Fruit fly (Drosophila melanogaster): ENCODE data around the gene CG10428.

CG10428 gene

DNA sequence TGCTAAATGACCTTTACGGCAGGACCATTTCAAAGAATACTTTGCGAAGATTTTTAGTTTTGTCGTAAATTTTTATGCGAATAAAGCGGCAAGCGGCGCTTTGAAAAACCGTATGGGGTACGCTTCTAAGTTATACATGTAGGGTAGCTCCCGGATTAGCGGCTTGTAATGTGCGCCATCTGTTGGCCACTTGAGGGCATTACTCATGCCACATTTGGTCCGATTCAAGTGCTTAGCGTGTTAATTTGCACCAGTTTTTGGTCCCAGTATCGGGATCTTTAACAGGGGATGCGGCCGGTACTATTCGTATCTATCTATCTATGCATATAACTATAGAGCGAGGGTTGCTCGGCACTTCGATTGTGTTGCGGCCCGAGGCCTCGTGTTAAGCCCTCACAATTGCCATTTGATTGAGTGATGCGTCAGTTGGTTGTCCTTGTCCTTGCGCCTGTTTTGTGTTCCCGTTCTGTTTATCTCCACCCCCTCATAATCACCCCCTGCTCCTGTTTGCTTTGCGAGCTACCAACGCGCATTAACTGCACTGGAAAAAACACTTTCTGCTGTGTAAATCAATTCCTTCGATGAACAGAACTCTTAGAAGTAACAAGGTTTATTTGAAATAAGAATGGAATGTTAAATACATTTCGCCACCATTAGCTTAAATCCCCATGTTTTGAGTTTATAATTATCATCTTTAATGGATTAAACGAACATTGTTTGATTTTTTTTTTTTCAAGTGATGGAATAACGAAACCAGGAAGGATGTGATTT, 18.1 kb upstream of the CG10428 start (continued):
- TF ChIP-seq CG9797 (GFP tag; optimal IDR thresholded peaks at IDR 0.05) (no peak), bcd (GFP tag; optimal IDR thresholded peaks at IDR 0.05) (no peak), NC2β (GFP tag; optimal IDR thresholded peaks at IDR 0.05) (no peak), Bdp1 (GFP tag; optimal IDR thresholded peaks at IDR 0.05) (no peak), amos (GFP tag; IDR thresholded peaks at IDR 0.05; ENCODE audit: partially characterized antibody) (no peak), CG13424 (tag; optimal IDR thresholded peaks at IDR 0.05) (peak; percentile 28), Camta (GFP tag; optimal IDR thresholded peaks at IDR 0.05) (no peak), sisA (GFP tag; IDR thresholded peaks at IDR 0.05) (no peak), pb (GFP tag; optimal IDR thresholded peaks at IDR 0.05) (no peak), CG2129 (GFP tag; IDR thresholded peaks at IDR 0.05; ENCODE audit: partially characterized antibody) (no peak), CG10267 (tag; optimal IDR thresholded peaks at IDR 0.05) (peak; percentile 59), Kr (GFP tag; optimal IDR thresholded peaks at IDR 0.05) (peak; percentile 38), jigr1 (GFP tag; IDR thresholded peaks at IDR 0.05) (no peak), CG10274 (GFP tag; optimal IDR thresholded peaks at IDR 0.05) (no peak), Hmx (GFP tag; optimal IDR thresholded peaks at IDR 0.05) (no peak), E2f2 (GFP tag; IDR thresholded peaks at IDR 0.05) (no peak), fu2 (GFP tag; optimal IDR thresholded peaks at IDR 0.05) (no peak), H2.0 (GFP tag; IDR thresholded peaks at IDR 0.05) (no peak), sens (GFP tag) (peak; percentile 92), CG11695 (GFP tag; IDR thresholded peaks at IDR 0.05) (no peak), CG8359 (GFP tag; optimal IDR thresholded peaks at IDR 0.05; ENCODE audit: borderline replicate concordance) (no peak), CG4360 (GFP tag; IDR thresholded peaks at IDR 0.05) (no peak), caup (GFP tag; optimal IDR thresholded peaks at IDR 0.05; ENCODE audit: severe bottlenecking) (no peak), CG31441 (GFP tag; IDR thresholded peaks at IDR 0.05) (peak; percentile 47; the same call in 1 of the 2 replicates), Dref (GFP tag; IDR thresholded peaks at IDR 0.05) (no peak), CHES-1-like (GFP tag; optimal IDR thresholded peaks at IDR 0.05) (no peak), fru (optimal IDR thresholded peaks at IDR 0.05) (no peak), CG7357 (GFP tag; IDR thresholded peaks at IDR 0.05) (no peak), TFAM (GFP tag; optimal IDR thresholded peaks at IDR 0.05) (no peak), tio (GFP tag; optimal IDR thresholded peaks at IDR 0.05) (peak; percentile 4), btn (GFP tag; optimal IDR thresholded peaks at IDR 0.05) (no peak), CG8924 (tag; optimal IDR thresholded peaks at IDR 0.05) (peak; percentile 11), rib (GFP tag; IDR thresholded peaks at IDR 0.05) (no peak), pros (GFP tag; optimal IDR thresholded peaks at IDR 0.05) (peak; percentile 73), Nf-YB (GFP tag; optimal IDR thresholded peaks at IDR 0.05) (no peak), CG18476 (GFP tag; optimal IDR thresholded peaks at IDR 0.05) (no peak), CG13894 (tag; optimal IDR thresholded peaks at IDR 0.05) (no peak), kah (GFP tag; optimal IDR thresholded peaks at IDR 0.05) (no peak), Hr78 (GFP tag; optimal IDR thresholded peaks at IDR 0.05) (no peak), Awh (GFP tag; IDR thresholded peaks at IDR 0.05) (no peak), Ets65A (GFP tag) (no peak), row (GFP tag; IDR thresholded peaks at IDR 0.05) (peak; percentile 28; the same call in 1 of the 3 replicates), peb (GFP tag; IDR thresholded peaks at IDR 0.05) (no peak), ERR (GFP tag; optimal IDR thresholded peaks at IDR 0.05) (no peak), Sox102F (GFP tag; optimal IDR thresholded peaks at IDR 0.05) (no peak), CG14667 (GFP tag; IDR thresholded peaks at IDR 0.05) (no peak), CG6272 (GFP tag; IDR thresholded peaks at IDR 0.05) (no peak), CG8388 (GFP tag; optimal IDR thresholded peaks at IDR 0.05) (peak; percentile 27), CG14050 (GFP tag; IDR thresholded peaks at IDR 0.05) (no peak), pho (GFP tag; optimal IDR thresholded peaks at IDR 0.05) (no peak), CG12744 (GFP tag; optimal IDR thresholded peaks at IDR 0.05) (no peak)
